Worm (Caenorhabditis elegans): Measurements from ENCODE around the gene srh-173.

ce11 chrV:20022996-20023456 lies 49.9 kb downstream of the srh-173 start, which contains the start of gene lgc-55:
- TF ChIP-seq med-1 (GFP tag; optimal IDR thresholded peaks at IDR 0.05; ENCODE audit: insufficient read depth), result no peak
- no peak for TF ChIP-seq ztf-29 (GFP tag; IDR thresholded peaks at IDR 0.05)
- TF ChIP-seq tab-1 (GFP tag; IDR thresholded peaks at IDR 0.05), result no peak
- no peak for TF ChIP-seq ztf-23 (GFP tag; IDR thresholded peaks at IDR 0.05)
- no peak for TF ChIP-seq cog-1 (tag; optimal IDR thresholded peaks at IDR 0.05)
- no peak for TF ChIP-seq T22C8.4 (GFP tag; IDR thresholded peaks at IDR 0.05)
- TF ChIP-seq flt-1 (GFP tag; IDR thresholded peaks at IDR 0.05), result no peak

Measured in whole organism, midembryonic.